Worm (Caenorhabditis elegans) whole organism, young adult: ENCODE results near the gene T01H3.2.

Experiments used
- B0019.2 ChIP-seq: fragments of 200-800 bp; sonication (Bioruptor generic); conservative IDR thresholded peaks from 2 replicates; pipeline ENCODE4 v1.3.6; 2022; ENCODE audit warnings: missing genetic modification reagents, missing genetic modification characterization, missing compliant biosample characterization
- B0035.1 ChIP-seq: sonication (generic microtip); optimal IDR thresholded peaks from 2 replicates; lab custom pipeline; 2016; ENCODE audit warnings: missing genetic modification characterization, mild to moderate bottlenecking, missing compliant biosample characterization, missing genotype, missing genetic modification reagents
- C06A6.2 ChIP-seq: fragments of 200-800 bp; sonication (Bioruptor generic); conservative IDR thresholded peaks from 2 replicates; pipeline ENCODE4 v1.3.6; 2022; ENCODE audit warnings: missing genetic modification characterization, missing compliant biosample characterization
- C17E4.6 ChIP-seq: fragments of 200-800 bp; sonication (Bioruptor generic); IDR thresholded peaks from 2 replicates; pipeline ENCODE4 v1.3.6; 2022; ENCODE audit warnings: missing genetic modification reagents, missing genetic modification characterization, missing compliant biosample characterization
- F22D6.2 ChIP-seq: sonication (generic microtip); optimal IDR thresholded peaks from 2 replicates; lab custom pipeline; 2016; ENCODE audit warnings: mild to moderate bottlenecking, missing genetic modification characterization, missing compliant biosample characterization
- F33H1.4 ChIP-seq: fragments of 200-800 bp; sonication (Bioruptor generic); IDR thresholded peaks from 2 replicates; pipeline ENCODE4 v1.3.6; 2022; ENCODE audit warnings: missing genetic modification reagents, missing genetic modification characterization, missing compliant biosample characterization
- F39B2.1 ChIP-seq: fragments of 200-800 bp; sonication (Bioruptor generic); IDR thresholded peaks from 2 replicates; pipeline ENCODE4 v1.3.6; 2022; ENCODE audit warnings: missing genetic modification reagents, missing genetic modification characterization, missing compliant biosample characterization
- F57C9.4 ChIP-seq: sonication (generic microtip); optimal IDR thresholded peaks from 2 replicates; lab custom pipeline; 2017; ENCODE audit warnings: mild to moderate bottlenecking, missing genetic modification characterization, missing compliant biosample characterization
- T26A5.8 ChIP-seq: sonication (generic microtip); optimal IDR thresholded peaks from 2 replicates; lab custom pipeline; 2016; ENCODE audit warnings: missing genetic modification characterization, missing compliant biosample characterization
- Y53G8AR.9 ChIP-seq: fragments of 200-800 bp; sonication (Bioruptor generic); conservative IDR thresholded peaks from 2 replicates; pipeline ENCODE4 v1.3.6; 2022; ENCODE audit warnings: missing genetic modification reagents, missing genetic modification characterization, missing compliant biosample characterization
- ZK185.1 ChIP-seq: sonication (generic microtip); optimal IDR thresholded peaks from 2 replicates; lab custom pipeline; 2016; ENCODE audit warnings: mild to moderate bottlenecking, missing genetic modification characterization, missing compliant biosample characterization; ENCODE audit not compliant: poor library complexity, severe bottlenecking
- akir-1 ChIP-seq: fragments of 200-800 bp; sonication (Bioruptor generic); optimal IDR thresholded peaks from 2 replicates; lab custom pipeline; 2018; ENCODE audit warnings: mild to moderate bottlenecking, missing genetic modification characterization, moderate library complexity, missing compliant biosample characterization
- aptf-2 ChIP-seq: fragments of 200-800 bp; sonication (Bioruptor generic); conservative IDR thresholded peaks from 2 replicates; pipeline ENCODE4 v1.3.6; 2022; ENCODE audit warnings: missing genetic modification reagents, missing genetic modification characterization, missing compliant biosample characterization
- atf-7 ChIP-seq: sonication (generic microtip); optimal IDR thresholded peaks from 2 replicates; lab custom pipeline; 2017; ENCODE audit warnings: mild to moderate bottlenecking, missing genetic modification characterization, missing compliant biosample characterization
- attf-6 ChIP-seq: fragments of 200-800 bp; sonication (Bioruptor generic); IDR thresholded peaks from 2 replicates; pipeline ENCODE4 v1.3.6; 2022; ENCODE audit warnings: missing genetic modification reagents, missing genetic modification characterization, missing compliant biosample characterization
- bed-1 ChIP-seq: fragments of 200-800 bp; sonication (Bioruptor generic); IDR thresholded peaks from 2 replicates; pipeline ENCODE4 v1.3.6; 2022; ENCODE audit warnings: missing genetic modification reagents, missing genetic modification characterization, missing compliant biosample characterization
- bed-2 ChIP-seq: fragments of 200-800 bp; sonication (Bioruptor generic); IDR thresholded peaks from 2 replicates; pipeline ENCODE4 v1.3.6; 2022; ENCODE audit warnings: missing genetic modification reagents, missing genetic modification characterization, missing compliant biosample characterization
- cebp-1 ChIP-seq, 2 experiments: fragments of 200-800 bp in 1 of 2; sonication (Bioruptor generic) in 1 of 2; sonication (generic microtip) in 1 of 2; IDR thresholded peaks in 1 of 2; optimal IDR thresholded peaks in 1 of 2; 2 replicates each; pipeline versions ENCODE4 v1.3.6 to Lab custom; 2017 to 2022; ENCODE audit warnings: missing compliant biosample characterization in 2 of 2, missing genetic modification characterization in 2 of 2, mild to moderate bottlenecking in 1 of 2, missing genetic modification reagents in 1 of 2, moderate library complexity in 1 of 2
- cebp-2 ChIP-seq: fragments of 200-800 bp; sonication (Bioruptor generic); IDR thresholded peaks from 2 replicates; pipeline ENCODE4 v1.3.6; 2022; ENCODE audit warnings: missing genetic modification characterization, missing compliant biosample characterization
- ceh-100 ChIP-seq: fragments of 200-800 bp; sonication (Bioruptor generic); IDR thresholded peaks from 2 replicates; pipeline ENCODE4 v1.3.6; 2022; ENCODE audit warnings: missing genetic modification reagents, missing genetic modification characterization, missing compliant biosample characterization
- ceh-27 ChIP-seq: fragments of 200-800 bp; sonication (Bioruptor generic); optimal IDR thresholded peaks from 2 replicates; lab custom pipeline; 2018; ENCODE audit warnings: mild to moderate bottlenecking, missing genetic modification characterization, moderate library complexity, missing compliant biosample characterization
- ceh-40 ChIP-seq: fragments of 200-800 bp; sonication (Bioruptor generic); IDR thresholded peaks from 2 replicates; pipeline ENCODE4 v1.3.6; 2022; ENCODE audit warnings: missing genetic modification characterization, missing compliant biosample characterization
- ceh-58 ChIP-seq: fragments of 200-800 bp; sonication (Bioruptor generic); IDR thresholded peaks from 2 replicates; pipeline ENCODE4 v1.3.6; 2022; ENCODE audit warnings: missing genetic modification characterization, missing compliant biosample characterization
- chd-7 ChIP-seq: sonication (generic microtip); optimal IDR thresholded peaks from 2 replicates; lab custom pipeline; 2016; ENCODE audit warnings: mild to moderate bottlenecking, missing genetic modification characterization, moderate library complexity, missing compliant biosample characterization
- dox-1 ChIP-seq: fragments of 200-800 bp; sonication (Bioruptor generic); IDR thresholded peaks from 2 replicates; pipeline ENCODE4 v1.3.6; 2022; ENCODE audit warnings: missing genetic modification reagents, missing genetic modification characterization, missing compliant biosample characterization
- dpff-1 ChIP-seq: sonication (generic microtip); optimal IDR thresholded peaks from 2 replicates; lab custom pipeline; 2017; ENCODE audit warnings: mild to moderate bottlenecking, missing genetic modification characterization, missing compliant biosample characterization
- egl-44 ChIP-seq: fragments of 200-800 bp; sonication (Bioruptor generic); IDR thresholded peaks from 2 replicates; pipeline ENCODE4 v1.3.6; 2022; ENCODE audit warnings: missing genetic modification reagents, missing genetic modification characterization, missing compliant biosample characterization
- fkh-3 ChIP-seq: sonication (generic microtip); optimal IDR thresholded peaks from 2 replicates; lab custom pipeline; 2016; ENCODE audit warnings: mild to moderate bottlenecking, missing genetic modification characterization, missing compliant biosample characterization
- hlh-12 ChIP-seq: sonication (generic microtip); optimal IDR thresholded peaks from 2 replicates; lab custom pipeline; 2016; ENCODE audit warnings: missing genetic modification characterization, missing compliant biosample characterization
- hsf-1 ChIP-seq: fragments of 200-800 bp; sonication (Bioruptor generic); IDR thresholded peaks from 2 replicates; pipeline ENCODE4 v1.3.6; 2022; ENCODE audit warnings: missing genetic modification reagents, missing genetic modification characterization, missing compliant biosample characterization
- lag-1 ChIP-seq: fragments of 200-800 bp; sonication (Bioruptor generic); IDR thresholded peaks from 2 replicates; pipeline ENCODE4 v1.3.6; 2022; ENCODE audit warnings: missing genetic modification reagents, missing genetic modification characterization, missing compliant biosample characterization
- let-526 ChIP-seq: fragments of 200-800 bp; sonication (Bioruptor generic); IDR thresholded peaks from 2 replicates; pipeline ENCODE4 v1.3.6; 2022; ENCODE audit warnings: missing genetic modification reagents, missing genetic modification characterization, missing compliant biosample characterization
- lin-26 ChIP-seq: fragments of 200-800 bp; sonication (Bioruptor generic); IDR thresholded peaks from 2 replicates; pipeline ENCODE4 v1.3.6; 2022; ENCODE audit warnings: missing genetic modification reagents, missing genetic modification characterization, missing compliant biosample characterization
- mxl-1 ChIP-seq: sonication (generic microtip); optimal IDR thresholded peaks from 2 replicates; lab custom pipeline; 2016; ENCODE audit warnings: missing genetic modification characterization, missing compliant biosample characterization
- nfya-1 ChIP-seq: sonication (generic microtip); optimal IDR thresholded peaks from 2 replicates; lab custom pipeline; 2017; ENCODE audit warnings: antibody characterized with exemption, missing compliant biosample characterization, missing genetic modification characterization, borderline replicate concordance; ENCODE audit not compliant: insufficient read depth
- nhr-27 ChIP-seq: fragments of 200-800 bp; sonication (Bioruptor generic); optimal IDR thresholded peaks from 2 replicates; lab custom pipeline; 2018; ENCODE audit warnings: mild to moderate bottlenecking, missing genetic modification characterization, moderate library complexity, missing compliant biosample characterization
- rcor-1 ChIP-seq: fragments of 200-800 bp; sonication (Bioruptor generic); IDR thresholded peaks from 2 replicates; pipeline ENCODE4 v1.3.6; 2022; ENCODE audit warnings: missing genetic modification reagents, missing genetic modification characterization, missing compliant biosample characterization
- rec-8 ChIP-seq, 2 experiments: sonication (generic microtip); optimal IDR thresholded peaks; 2 replicates each; lab custom pipeline; 2016; ENCODE audit warnings: mild to moderate bottlenecking in 2 of 2, missing genetic modification characterization in 2 of 2, missing genetic modification reagents in 2 of 2, missing genotype in 2 of 2, missing biosample characterization in 1 of 2, missing compliant biosample characterization in 1 of 2, moderate library complexity in 1 of 2
- sdz-38 ChIP-seq: sonication (generic microtip); optimal IDR thresholded peaks from 2 replicates; lab custom pipeline; 2016; ENCODE audit warnings: missing genotype, missing genetic modification characterization, missing compliant biosample characterization
- sea-2 ChIP-seq: fragments of 200-800 bp; sonication (Bioruptor generic); IDR thresholded peaks from 2 replicates; pipeline ENCODE4 v1.3.6; 2022; ENCODE audit warnings: missing genetic modification characterization, missing compliant biosample characterization
- snpc-1.1 ChIP-seq: sonication (generic microtip); optimal IDR thresholded peaks from 2 replicates; lab custom pipeline; 2017; ENCODE audit warnings: missing genetic modification characterization, mild to moderate bottlenecking, missing compliant biosample characterization, antibody characterized with exemption, moderate library complexity, missing genotype, missing genetic modification reagents; ENCODE audit not compliant: insufficient read depth
- snpc-1.3 ChIP-seq: sonication (generic microtip); optimal IDR thresholded peaks from 2 replicates; lab custom pipeline; 2017; ENCODE audit warnings: missing genetic modification characterization, mild to moderate bottlenecking, missing compliant biosample characterization, antibody characterized with exemption, moderate library complexity, missing genotype, missing genetic modification reagents; ENCODE audit not compliant: insufficient read depth
- snpc-3.4 ChIP-seq: sonication (generic microtip); optimal IDR thresholded peaks from 2 replicates; lab custom pipeline; 2017; ENCODE audit warnings: missing genetic modification characterization, mild to moderate bottlenecking, missing compliant biosample characterization, antibody characterized with exemption, moderate library complexity, missing genotype, missing genetic modification reagents
- snpc-4 ChIP-seq, 5 experiments: fragments of 150-350 bp in 1 of 5; sonication (generic microtip) in 4 of 5; optimal IDR thresholded peaks; 2 replicates each; lab custom pipeline; 2014 to 2018; ENCODE audit warnings: missing genetic modification characterization in 5 of 5, missing biosample characterization in 3 of 5, antibody characterized with exemption in 2 of 5, mild to moderate bottlenecking in 2 of 5, missing compliant biosample characterization in 2 of 5, missing genotype in 2 of 5, moderate library complexity in 2 of 5, missing genetic modification reagents in 1 of 5
- somi-1 ChIP-seq: fragments of 200-800 bp; sonication (Bioruptor generic); optimal IDR thresholded peaks from 2 replicates; lab custom pipeline; 2018; ENCODE audit warnings: mild to moderate bottlenecking, missing genetic modification characterization, missing compliant biosample characterization
- tbx-9 ChIP-seq: sonication (generic microtip); optimal IDR thresholded peaks from 2 replicates; lab custom pipeline; 2016; ENCODE audit warnings: borderline replicate concordance, missing genetic modification characterization, inconsistent platforms, missing compliant biosample characterization

T01H3.2 gene

DNA sequence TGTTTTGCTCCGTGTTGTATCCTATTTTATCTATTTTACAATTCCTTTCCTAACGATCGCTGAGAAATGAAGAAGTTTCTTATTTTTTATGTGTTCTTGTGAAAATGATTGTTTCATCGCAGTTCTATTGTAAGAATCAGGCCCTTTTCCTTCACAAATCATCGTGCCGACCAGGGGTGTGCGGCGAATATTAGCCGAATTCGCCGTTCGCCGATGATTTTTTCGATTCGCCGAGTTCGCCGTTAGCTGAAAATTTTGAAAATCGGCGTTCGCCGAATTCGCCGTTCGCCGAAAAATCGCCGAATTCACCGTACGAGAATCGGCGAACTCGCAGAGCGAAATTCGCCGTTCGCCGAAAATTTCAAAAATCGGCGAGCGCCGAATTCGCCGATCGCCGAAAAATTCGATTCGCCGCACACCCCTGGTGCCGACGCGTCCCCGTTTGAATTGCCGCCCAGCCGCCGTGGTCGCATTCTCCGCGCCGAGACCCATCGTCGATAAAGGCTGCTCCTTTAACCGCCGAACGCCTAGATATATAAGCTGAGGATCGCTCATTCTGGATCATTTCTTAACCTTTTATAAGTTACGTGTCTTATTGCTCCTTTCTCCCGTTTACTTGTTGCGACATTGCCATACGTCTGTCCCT, 14.2 kb downstream of the T01H3.2 start (continued):
- TF ChIP-seq snpc-1.3 (tag; lab: Kevin White, UChicago), result no peak
- no peak for TF ChIP-seq snpc-4 (GFP tag; optimal IDR thresholded peaks at IDR 0.05; lab: Kevin White, UChicago)
- no peak for TF ChIP-seq snpc-4 (tag; optimal IDR thresholded peaks at IDR 0.05; lab: Kevin White, UChicago)
- TF ChIP-seq sdz-38 (tag; lab: Kevin White, UChicago), result no peak
- TF ChIP-seq lag-1, result no peak
- no peak for TF ChIP-seq F39B2.1 (GFP tag; lab: Robert Waterston, UW)
- TF ChIP-seq B0035.1 (tag; lab: Kevin White, UChicago), result no peak
- no peak for TF ChIP-seq atf-7 (tag; lab: Kevin White, UChicago)
- no peak for TF ChIP-seq cebp-2 (GFP tag; lab: Robert Waterston, UW)
- TF ChIP-seq rcor-1 (GFP tag; lab: Robert Waterston, UW), result no peak
- TF ChIP-seq attf-6 (GFP tag; lab: Robert Waterston, UW), result no peak
- TF ChIP-seq C06A6.2, result no peak
- TF ChIP-seq ZK185.1, result no peak
- no peak for TF ChIP-seq F57C9.4 (tag; lab: Kevin White, UChicago)
- no peak for TF ChIP-seq tbx-9 (tag; lab: Kevin White, UChicago)
- TF ChIP-seq F33H1.4 (GFP tag; lab: Robert Waterston, UW), result peak; percentile 71
- no peak for TF ChIP-seq mxl-1 (tag; lab: Kevin White, UChicago)
- no peak for TF ChIP-seq B0019.2 (GFP tag; lab: Robert Waterston, UW)
- no peak for TF ChIP-seq somi-1 (GFP tag; lab: Kevin White, UChicago)
- no peak for TF ChIP-seq let-526 (GFP tag; lab: Robert Waterston, UW)
- TF ChIP-seq fkh-3 (tag; lab: Kevin White, UChicago), result no peak
- 0 out of 2 replicates have a peak, but pooled peaks have one; percentile 40 for TF ChIP-seq C17E4.6 (GFP tag; lab: Robert Waterston, UW)
- 0 out of 2 replicates have a peak, but pooled peaks have one; percentile 10 for TF ChIP-seq ceh-100 (GFP tag; lab: Robert Waterston, UW)
- TF ChIP-seq bed-2 (GFP tag; lab: Robert Waterston, UW), result no peak
- no peak for TF ChIP-seq ceh-58 (GFP tag; lab: Robert Waterston, UW)
- TF ChIP-seq hlh-12 (tag; lab: Kevin White, UChicago), result no peak
- no peak for TF ChIP-seq egl-44 (GFP tag; lab: Robert Waterston, UW)
- no peak for TF ChIP-seq rec-8 (tag; optimal IDR thresholded peaks at IDR 0.05; lab: Kevin White, UChicago)
- no peak for TF ChIP-seq sea-2 (GFP tag; lab: Robert Waterston, UW)
- no peak for TF ChIP-seq dox-1 (GFP tag; lab: Robert Waterston, UW)
- TF ChIP-seq hsf-1, result peak; percentile 59
- no peak for TF ChIP-seq lin-26 (GFP tag; lab: Robert Waterston, UW)
- TF ChIP-seq cebp-1 (GFP tag; IDR thresholded peaks at IDR 0.05; lab: Robert Waterston, UW), result no peak
- TF ChIP-seq cebp-1 (tag; optimal IDR thresholded peaks at IDR 0.05; lab: Kevin White, UChicago), result peak; percentile 8
- no peak for TF ChIP-seq dpff-1
- TF ChIP-seq snpc-1.1 (tag; lab: Kevin White, UChicago), result no peak
- no peak for TF ChIP-seq nhr-27 (tag; lab: Kevin White, UChicago)
- TF ChIP-seq ceh-27 (GFP tag; lab: Kevin White, UChicago), result no peak
- no peak for TF ChIP-seq ceh-40
- no peak for TF ChIP-seq aptf-2
- TF ChIP-seq nfya-1 (tag; lab: Kevin White, UChicago), result no peak
- TF ChIP-seq snpc-3.4, result no peak
- peak; percentile 21 for TF ChIP-seq chd-7 (tag; lab: Kevin White, UChicago)
- no peak for TF ChIP-seq akir-1 (GFP tag; lab: Kevin White, UChicago)
- no peak for TF ChIP-seq T26A5.8 (tag; lab: Kevin White, UChicago)
- 0 out of 2 replicates have a peak, but pooled peaks have one; percentile 58 for TF ChIP-seq Y53G8AR.9 (GFP tag; lab: Robert Waterston, UW)
- TF ChIP-seq bed-1, result no peak
- no peak for TF ChIP-seq F22D6.2 (tag; lab: Kevin White, UChicago)
